Worm (Caenorhabditis elegans) whole organism, midembryonic: ENCODE data around the gene chmp-7.

Experiments
- cog-1 ChIP-seq: sonication (generic microtip); optimal IDR thresholded peaks from 2 replicates; lab custom pipeline; 2016; ENCODE audit warnings: missing genetic modification characterization, missing compliant biosample characterization
- klf-2 ChIP-seq: fragments of 200-800 bp; sonication (Bioruptor generic); conservative IDR thresholded peaks from 2 replicates; pipeline ENCODE4 v1.3.6; 2022; ENCODE audit warnings: missing genetic modification reagents, missing genetic modification characterization, missing compliant biosample characterization
- med-1 ChIP-seq: sonication (generic microtip); optimal IDR thresholded peaks from 2 replicates; lab custom pipeline; 2017; ENCODE audit warnings: missing genetic modification characterization, mild to moderate bottlenecking, missing compliant biosample characterization, antibody characterized with exemption, missing genetic modification reagents; ENCODE audit not compliant: insufficient read depth
- ref-1 ChIP-seq: fragments of 200-800 bp; sonication (Bioruptor generic); conservative IDR thresholded peaks from 2 replicates; pipeline ENCODE4 v1.3.6; 2022; ENCODE audit warnings: missing genetic modification reagents, missing genetic modification characterization, missing compliant biosample characterization
- tab-1 ChIP-seq: fragments of 200-800 bp; sonication (Bioruptor generic); IDR thresholded peaks from 2 replicates; pipeline ENCODE4 v1.3.6; 2022; ENCODE audit warnings: missing genetic modification characterization, missing compliant biosample characterization
- ztf-23 ChIP-seq: fragments of 200-800 bp; sonication (Bioruptor generic); IDR thresholded peaks from 2 replicates; pipeline ENCODE4 v1.3.6; 2022; ENCODE audit warnings: missing genetic modification reagents, missing genetic modification characterization, missing compliant biosample characterization
- ztf-29 ChIP-seq: fragments of 200-800 bp; sonication (Bioruptor generic); IDR thresholded peaks from 2 replicates; pipeline ENCODE4 v1.3.6; 2022; ENCODE audit warnings: missing genetic modification reagents, missing genetic modification characterization, missing compliant biosample characterization

ce11 chrII:9094247-9094790 is 39.5 kb downstream of the chmp-7 start:
- TF ChIP-seq cog-1 (tag; lab: Kevin White, UChicago) (no peak), ref-1 (no peak), ztf-29 (GFP tag; lab: Robert Waterston, UW) (no peak), med-1 (GFP tag; lab: Kevin White, UChicago) (no peak), tab-1 (GFP tag; lab: Robert Waterston, UW) (no peak), ztf-23 (GFP tag; lab: Robert Waterston, UW) (no peak), klf-2 (GFP tag; lab: Robert Waterston, UW) (no peak)
